Fruit fly (Drosophila melanogaster) Kc167 (cell line): Measurements from ENCODE around the gene CG14853.

Experiments
- Myc ChIP-seq: fragments of >200 bp; optimal IDR thresholded peaks from 2 replicates; lab custom pipeline; 2017; ENCODE audit warnings: missing external identifiers
- Sin3A ChIP-seq: fragments of >200 bp; optimal IDR thresholded peaks from 2 replicates; lab custom pipeline; 2018; ENCODE audit warnings: missing external identifiers
- h ChIP-seq: fragments of >200 bp; optimal IDR thresholded peaks from 3 replicates; lab custom pipeline; 2018; ENCODE audit warnings: missing external identifiers
- insv ChIP-seq: fragments of >200 bp; optimal IDR thresholded peaks from 3 replicates; lab custom pipeline; 2018; ENCODE audit warnings: missing external identifiers
- psq ChIP-seq: fragments of >200 bp; optimal IDR thresholded peaks from 2 replicates; lab custom pipeline; 2017; ENCODE audit warnings: missing external identifiers
- ttk ChIP-seq: sonication (Bioruptor generic); optimal IDR thresholded peaks from 2 replicates; lab custom pipeline; 2017; ENCODE audit warnings: missing external identifiers

The CG14853 gene

dm6 chr3R:14624088-14624619 is 14.7 kb downstream of the CG14853 start:
- no peak for TF ChIP-seq Sin3A (lab: Kevin White, UChicago)
- TF ChIP-seq Myc (lab: Kevin White, UChicago): no peak
- no peak for TF ChIP-seq h
- no peak for TF ChIP-seq insv (lab: Kevin White, UChicago)
- no peak for TF ChIP-seq ttk (lab: Kevin White, UChicago)
- TF ChIP-seq psq: no peak

dm6 chr3R:14624671-14625070 is 15.2 kb downstream of the CG14853 start:
- TF ChIP-seq h (no peak), insv (lab: Kevin White, UChicago) (no peak), psq (no peak), ttk (lab: Kevin White, UChicago) (no peak), Myc (lab: Kevin White, UChicago) (no peak), Sin3A (lab: Kevin White, UChicago) (no peak)

dm6 chr3R:14625215-14626156 is 16.0 kb downstream of the CG14853 start, which contains the start of the genes put and His4r:
Gene put, minus strand, starts transcription at chr3R:14625703.
Gene His4r, plus strand, starts transcription at chr3R:14625755.
- TF ChIP-seq Sin3A (lab: Kevin White, UChicago) (no peak), psq (no peak), Myc (lab: Kevin White, UChicago) (no peak)

DNA sequence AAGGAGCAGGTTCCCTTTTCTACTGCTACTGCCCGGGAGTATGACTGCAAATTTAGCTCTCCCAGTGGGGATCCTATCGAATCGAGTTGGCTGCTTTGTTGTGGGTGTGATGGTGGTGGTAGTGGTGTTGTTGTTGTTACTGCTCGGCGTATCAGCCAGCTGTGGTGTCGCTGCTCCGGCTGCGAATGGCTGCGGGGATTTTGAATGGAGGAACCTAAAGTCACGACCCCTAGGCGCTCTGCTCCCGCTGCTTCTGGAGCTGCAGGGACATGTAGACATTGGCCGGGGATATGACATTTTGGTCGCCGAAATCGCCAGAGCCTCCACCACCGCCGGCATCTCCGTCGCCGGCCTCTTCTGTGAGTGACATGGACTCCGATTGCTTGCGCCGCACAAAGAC is 17.3 kb downstream of the CG14853 start:
- TF ChIP-seq insv (lab: Kevin White, UChicago): no peak
- no peak for TF ChIP-seq Myc (lab: Kevin White, UChicago)
- no peak for TF ChIP-seq Sin3A (lab: Kevin White, UChicago)

DNA sequence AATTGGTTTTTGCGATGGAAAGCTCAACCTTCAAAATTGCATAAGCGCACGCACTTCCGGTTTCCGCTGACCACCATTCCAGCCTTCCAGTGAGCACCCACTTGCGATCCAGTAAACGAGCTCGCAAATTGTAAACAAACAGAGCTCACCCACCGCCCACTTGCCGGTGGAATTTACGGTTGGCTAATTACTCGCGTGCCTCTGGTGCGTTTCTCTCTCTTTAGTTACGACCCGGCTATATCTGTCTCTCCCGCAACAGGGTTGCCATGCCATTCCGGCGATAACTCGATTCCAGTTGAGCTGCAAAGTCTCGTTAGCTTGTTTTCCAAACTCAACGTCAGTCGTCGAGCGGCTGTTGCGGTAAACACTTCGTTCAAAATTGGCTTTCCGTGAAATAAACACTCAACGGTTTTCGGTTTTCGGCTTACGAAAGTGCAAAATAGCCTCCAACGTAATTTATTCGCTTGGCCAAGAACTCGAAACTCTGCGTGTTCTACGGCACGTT is 20.7 kb downstream of the CG14853 start, which contains the start of gene Cad88C:
Cad88C (plus strand) TSS at position 360 of the 505 bp plus-strand sequence.
- TF ChIP-seq insv (lab: Kevin White, UChicago) (no peak), ttk (lab: Kevin White, UChicago) (no peak), Myc (lab: Kevin White, UChicago) (no peak), psq (no peak), h (no peak), Sin3A (lab: Kevin White, UChicago) (no peak)

- no peak for TF ChIP-seq psq
- TF ChIP-seq h: no peak
- no peak for TF ChIP-seq ttk (lab: Kevin White, UChicago)
- no peak for TF ChIP-seq Myc (lab: Kevin White, UChicago)
- TF ChIP-seq insv (lab: Kevin White, UChicago): no peak
These were observed 22.5 kb downstream of the CG14853 start for dm6 chr3R:14631911-14632310.

DNA sequence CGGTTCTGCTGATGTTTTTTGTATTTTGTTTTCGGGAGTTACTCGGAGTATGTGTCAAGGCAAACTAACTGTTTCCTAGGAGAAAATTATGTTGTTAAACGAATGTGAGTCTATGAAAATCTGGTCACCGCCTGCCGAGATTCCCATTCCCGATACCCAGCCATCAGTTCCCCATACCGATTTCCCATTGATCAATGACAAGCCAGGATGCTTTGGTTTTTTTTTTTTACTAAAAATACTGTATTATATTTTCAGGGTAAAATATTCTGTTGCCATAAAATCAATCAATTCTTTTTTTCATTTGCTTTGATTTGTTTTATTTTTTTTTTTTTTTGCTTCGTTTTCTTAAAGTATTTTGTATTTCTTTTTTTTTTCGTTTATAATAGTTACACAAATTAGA is 33.0 kb downstream of the CG14853 start, which contains the start of gene CG7886:
CG7886 (minus strand) TSS at position 101 of the 400 bp plus-strand sequence.
- TF ChIP-seq ttk (lab: Kevin White, UChicago) (no peak), h (no peak), insv (lab: Kevin White, UChicago) (no peak), psq (no peak), Sin3A (lab: Kevin White, UChicago) (no peak)

DNA sequence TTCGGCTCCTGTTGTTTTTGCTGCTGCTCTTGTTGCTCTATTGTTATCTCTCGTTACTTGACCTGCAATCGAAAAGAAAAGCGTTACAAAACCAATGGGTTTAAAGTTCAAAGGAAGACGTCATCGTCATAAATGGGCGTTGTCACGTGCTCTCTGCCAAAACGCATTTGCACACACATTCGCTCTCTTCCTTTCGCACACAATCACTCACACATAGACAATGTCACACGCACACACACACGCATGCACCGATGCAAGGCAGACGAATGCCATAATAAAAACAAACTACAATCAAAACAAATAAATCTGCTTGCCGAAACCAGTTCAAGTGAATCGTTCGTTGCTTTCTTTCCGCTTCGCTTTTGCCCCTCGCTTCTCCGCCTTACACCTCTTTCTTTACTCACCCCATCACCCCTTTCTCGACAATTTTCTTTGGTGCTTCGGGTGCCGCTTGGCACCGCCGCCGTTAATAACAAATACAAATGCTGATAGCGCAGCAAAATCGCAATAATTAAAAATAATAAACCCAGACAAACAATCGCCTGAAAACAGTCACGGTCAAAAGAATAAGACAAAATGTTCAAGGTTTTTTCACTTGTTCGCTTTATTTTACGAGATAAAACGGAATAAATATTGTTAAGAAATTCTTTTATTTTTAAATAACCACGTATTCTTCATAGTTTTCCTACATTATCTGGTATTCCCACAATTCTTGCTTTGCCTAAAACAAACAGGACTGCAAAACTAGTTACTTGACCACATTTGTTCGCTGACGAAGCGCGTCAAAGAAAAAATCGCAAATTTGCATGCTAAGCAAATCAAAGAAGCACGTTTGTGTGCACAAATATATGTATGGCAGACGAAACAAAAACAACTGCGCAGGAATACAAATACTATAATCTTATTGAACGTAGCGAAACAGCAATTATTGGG is 40.1 kb downstream of the CG14853 start:
- no peak for TF ChIP-seq Myc (lab: Kevin White, UChicago)
- no peak for TF ChIP-seq Sin3A (lab: Kevin White, UChicago)
- no peak for TF ChIP-seq insv (lab: Kevin White, UChicago)
- no peak for TF ChIP-seq ttk (lab: Kevin White, UChicago)
- no peak for TF ChIP-seq psq
- TF ChIP-seq h: no peak

DNA sequence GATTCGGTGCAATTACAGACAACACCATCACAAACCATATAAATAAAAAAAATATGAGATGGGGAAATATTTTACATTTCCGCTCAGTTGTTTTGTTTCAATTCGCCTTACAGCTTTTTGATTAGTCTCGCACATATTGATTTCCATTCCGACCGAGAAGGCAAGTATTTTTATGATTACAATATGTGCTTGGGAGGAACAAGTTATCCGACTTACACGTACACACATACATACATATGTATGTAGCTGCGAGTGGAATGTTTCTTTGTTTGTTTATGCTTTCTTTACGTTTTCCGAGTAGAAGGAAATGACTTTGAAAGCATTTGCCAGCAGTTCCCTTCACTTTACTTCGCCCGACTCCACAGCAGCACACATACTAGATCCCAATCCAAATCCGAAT is 40.9 kb downstream of the CG14853 start:
- TF ChIP-seq psq: no peak
- TF ChIP-seq insv (lab: Kevin White, UChicago): no peak
- no peak for TF ChIP-seq ttk (lab: Kevin White, UChicago)
- no peak for TF ChIP-seq Myc (lab: Kevin White, UChicago)

DNA sequence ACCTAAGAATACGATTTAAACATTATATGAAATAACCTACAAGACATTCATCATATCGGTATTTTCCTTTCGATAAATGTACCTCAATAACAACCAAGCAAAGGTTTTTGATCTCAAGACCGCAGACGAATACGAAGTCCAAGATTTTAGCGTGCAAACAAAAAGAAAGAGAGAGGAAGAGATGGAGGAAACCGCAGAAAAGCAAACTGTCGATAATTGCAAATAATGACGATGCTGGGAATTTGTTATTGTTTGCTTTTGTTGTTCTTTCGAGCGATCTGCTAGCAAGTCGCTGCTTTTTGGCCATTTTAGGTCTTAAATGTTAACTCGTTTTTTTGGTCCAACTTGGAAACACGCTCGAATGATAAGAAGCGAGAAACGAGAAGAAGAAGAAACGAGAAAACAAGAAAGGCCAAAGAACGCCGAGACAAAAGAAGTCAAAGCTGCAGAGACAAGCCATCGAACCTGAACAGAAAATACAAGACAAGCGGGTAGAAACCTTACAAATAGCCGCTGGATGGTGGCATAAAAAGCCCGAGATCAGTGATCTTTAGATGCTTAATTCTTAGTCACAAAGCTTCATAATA is 41.7 kb downstream of the CG14853 start:
- no peak for TF ChIP-seq ttk (lab: Kevin White, UChicago)
- no peak for TF ChIP-seq h
- no peak for TF ChIP-seq insv (lab: Kevin White, UChicago)
- no peak for TF ChIP-seq psq
- no peak for TF ChIP-seq Myc (lab: Kevin White, UChicago)
- TF ChIP-seq Sin3A (lab: Kevin White, UChicago): no peak

DNA sequence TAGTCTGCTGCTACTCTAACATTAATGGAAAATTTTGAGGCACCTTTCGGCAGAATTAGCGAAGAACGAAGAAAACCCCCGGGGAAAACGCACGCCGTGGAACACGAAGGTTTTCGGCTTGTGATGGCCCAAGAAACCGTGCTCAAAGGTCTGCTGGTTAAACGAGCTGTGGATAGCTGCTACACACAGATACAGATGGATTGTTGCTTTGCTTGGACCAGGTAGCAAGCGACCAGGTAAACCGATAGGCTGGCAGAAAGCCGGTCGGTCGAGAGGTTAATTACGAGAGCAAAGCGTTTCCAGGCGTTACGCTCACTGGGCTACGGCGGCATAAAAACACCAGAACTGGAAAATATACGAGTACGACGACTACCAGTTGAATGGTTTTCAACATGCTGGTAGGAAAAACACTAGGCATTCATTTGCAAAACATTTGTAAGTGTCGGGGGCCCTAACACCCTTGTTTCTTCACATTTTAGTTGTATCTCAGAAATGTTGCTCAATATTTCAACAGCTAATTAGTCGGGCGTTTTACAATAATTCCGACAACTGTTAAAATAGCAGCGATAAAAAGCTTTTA is 42.9 kb downstream of the CG14853 start:
- TF ChIP-seq Myc (lab: Kevin White, UChicago): no peak
- TF ChIP-seq h: no peak
- no peak for TF ChIP-seq psq
